Fruit fly (Drosophila melanogaster) whole organism, embryonic: ENCODE results near the gene CG11279.

Experiments used
- Aef1 ChIP-seq: fragments of 200-800 bp; sonication (Bioruptor generic); IDR thresholded peaks from 3 replicates; pipeline ENCODE4 v1.3.6; 2022; ENCODE audit warnings: missing biosample characterization, missing genetic modification characterization
- Bteb2 ChIP-seq: fragments of 200-800 bp; sonication (Bioruptor generic); optimal IDR thresholded peaks from 2 replicates; lab custom pipeline; 2016; ENCODE audit warnings: missing biosample characterization, missing genetic modification characterization
- CG10565 ChIP-seq: fragments of 200-800 bp; sonication (Bioruptor generic); optimal IDR thresholded peaks from 3 replicates; lab custom pipeline; 2016; ENCODE audit warnings: missing biosample characterization, mild to moderate bottlenecking, missing genetic modification characterization
- CG13287 ChIP-seq: fragments of 200-800 bp; sonication (Bioruptor generic); IDR thresholded peaks from 2 replicates; pipeline ENCODE4 v1.3.6; 2022; ENCODE audit warnings: missing biosample characterization, missing genetic modification characterization; ENCODE audit not compliant: partially characterized antibody
- CG1647 ChIP-seq: fragments of 200-800 bp; sonication (Bioruptor generic); optimal IDR thresholded peaks from 3 replicates; lab custom pipeline; 2016; ENCODE audit warnings: missing biosample characterization, missing genetic modification characterization
- CG2116 ChIP-seq: fragments of 200-800 bp; sonication (Bioruptor generic); optimal IDR thresholded peaks from 3 replicates; lab custom pipeline; 2018; ENCODE audit warnings: missing biosample characterization, mild to moderate bottlenecking, missing genetic modification characterization
- CG30431 ChIP-seq: fragments of 200-800 bp; sonication (Bioruptor generic); optimal IDR thresholded peaks from 2 replicates; lab custom pipeline; 2017; ENCODE audit warnings: missing biosample characterization, missing genetic modification characterization
- CG3847 ChIP-seq: fragments of 200-800 bp; sonication (Bioruptor generic); IDR thresholded peaks from 2 replicates; pipeline ENCODE4 v1.3.6; 2022; ENCODE audit warnings: missing biosample characterization, missing genetic modification characterization
- CG42726 ChIP-seq: fragments of 200-800 bp; sonication (Bioruptor generic); IDR thresholded peaks from 2 replicates; pipeline ENCODE4 v1.3.6; 2022; ENCODE audit warnings: missing biosample characterization, missing genetic modification characterization; ENCODE audit not compliant: partially characterized antibody
- CG4854 ChIP-seq: fragments of 200-800 bp; sonication (Bioruptor generic); optimal IDR thresholded peaks from 2 replicates; lab custom pipeline; 2016; ENCODE audit warnings: missing biosample characterization, missing genetic modification characterization, inconsistent platforms
- CG6683 ChIP-seq: fragments of 200-800 bp; sonication (Bioruptor generic); optimal IDR thresholded peaks from 2 replicates; lab custom pipeline; 2017; ENCODE audit warnings: missing biosample characterization, mild to moderate bottlenecking, missing genetic modification characterization, missing genetic modification reagents
- CG6791 ChIP-seq: fragments of 200-800 bp; sonication (Bioruptor generic); IDR thresholded peaks from 3 replicates; pipeline ENCODE4 v1.3.6; 2022; ENCODE audit warnings: missing biosample characterization, missing genetic modification characterization; ENCODE audit not compliant: partially characterized antibody
- CG8359 ChIP-seq: fragments of 200-800 bp; sonication (Bioruptor generic); optimal IDR thresholded peaks from 2 replicates; lab custom pipeline; 2017; ENCODE audit warnings: missing biosample characterization, mild to moderate bottlenecking, missing genetic modification characterization, borderline replicate concordance
- CHES-1-like ChIP-seq: fragments of 200-800 bp; sonication (Bioruptor generic); optimal IDR thresholded peaks from 2 replicates; lab custom pipeline; 2016; ENCODE audit warnings: missing biosample characterization, missing genetic modification characterization
- CkIIα-i1 ChIP-seq: fragments of 200-800 bp; sonication (Bioruptor generic); IDR thresholded peaks from 2 replicates; pipeline ENCODE4 v1.3.6; 2022; ENCODE audit warnings: missing biosample characterization, missing genetic modification characterization
- Eip74EF ChIP-seq, 2 experiments: fragments of 200-800 bp in 1 of 2; fragments of >200 bp in 1 of 2; sonication (Bioruptor generic) in 1 of 2; optimal IDR thresholded peaks; 2 replicates each; lab custom pipeline; 2017 to 2019; ENCODE audit warnings: missing biosample characterization in 2 of 2, missing genetic modification characterization in 2 of 2, mild to moderate bottlenecking in 1 of 2, moderate library complexity in 1 of 2
- Hr78 ChIP-seq, 2 experiments: fragments of 200-800 bp in 1 of 2; fragments of >200 bp in 1 of 2; sonication (Bioruptor generic) in 1 of 2; optimal IDR thresholded peaks; 2 replicates each; lab custom pipeline; 2017 to 2019; ENCODE audit warnings: missing biosample characterization in 2 of 2, missing genetic modification characterization in 2 of 2, mild to moderate bottlenecking in 1 of 2, moderate library complexity in 1 of 2
- Jarid2 ChIP-seq: fragments of 200-800 bp; sonication (Bioruptor generic); optimal IDR thresholded peaks from 3 replicates; lab custom pipeline; 2017; ENCODE audit warnings: mild to moderate bottlenecking, missing biosample characterization, missing genetic modification reagents, missing genetic modification characterization
- MBD-R2 ChIP-seq: fragments of 200-800 bp; sonication (Bioruptor generic); IDR thresholded peaks from 2 replicates; pipeline ENCODE4 v1.3.6; 2022; ENCODE audit warnings: missing biosample characterization, missing genetic modification characterization
- MESR4 ChIP-seq: fragments of 200-800 bp; sonication (Bioruptor generic); optimal IDR thresholded peaks from 2 replicates; lab custom pipeline; 2018; ENCODE audit warnings: missing biosample characterization, mild to moderate bottlenecking, missing genetic modification characterization, moderate library complexity
- Neu2 ChIP-seq: fragments of 200-800 bp; sonication (Bioruptor generic); optimal IDR thresholded peaks from 3 replicates; lab custom pipeline; 2016; ENCODE audit warnings: missing biosample characterization, missing genetic modification characterization, borderline replicate concordance
- Nf-YB ChIP-seq: fragments of 200-800 bp; sonication (Bioruptor generic); optimal IDR thresholded peaks from 3 replicates; lab custom pipeline; 2019; ENCODE audit warnings: missing biosample characterization, mild to moderate bottlenecking, missing genetic modification characterization, moderate library complexity
- Oaz ChIP-seq: fragments of 200-800 bp; sonication (Bioruptor generic); IDR thresholded peaks from 2 replicates; pipeline ENCODE4 v1.3.6; 2022; ENCODE audit warnings: missing biosample characterization, missing genetic modification characterization
- Sry-δ ChIP-seq: fragments of 200-800 bp; sonication (Bioruptor generic); optimal IDR thresholded peaks from 2 replicates; lab custom pipeline; 2016; ENCODE audit warnings: missing biosample characterization, missing genetic modification characterization
- Xrp1 ChIP-seq: fragments of 200-800 bp; sonication (Bioruptor generic); IDR thresholded peaks from 2 replicates; pipeline ENCODE4 v1.3.6; 2022; ENCODE audit warnings: missing biosample characterization, missing genetic modification characterization
- ab ChIP-seq: fragments of 200-800 bp; sonication (Bioruptor generic); optimal IDR thresholded peaks from 2 replicates; lab custom pipeline; 2016; ENCODE audit warnings: missing biosample characterization, missing genetic modification characterization
- amos ChIP-seq: fragments of 200-800 bp; sonication (Bioruptor generic); IDR thresholded peaks from 2 replicates; pipeline ENCODE4 v1.3.6; 2022; ENCODE audit warnings: missing biosample characterization, missing genetic modification characterization; ENCODE audit not compliant: partially characterized antibody
- crc ChIP-seq: fragments of 200-800 bp; sonication (Bioruptor generic); optimal IDR thresholded peaks from 2 replicates; lab custom pipeline; 2016; ENCODE audit warnings: missing biosample characterization, missing genetic modification characterization
- dmrt99B ChIP-seq: fragments of 200-800 bp; sonication (Bioruptor generic); optimal IDR thresholded peaks from 2 replicates; lab custom pipeline; 2018; ENCODE audit warnings: missing biosample characterization, mild to moderate bottlenecking, missing genetic modification characterization, moderate library complexity
- exex ChIP-seq: fragments of 200-800 bp; sonication (Bioruptor generic); optimal IDR thresholded peaks from 4 replicates; lab custom pipeline; 2018; ENCODE audit warnings: missing biosample characterization, mild to moderate bottlenecking, missing genetic modification characterization, moderate library complexity
- fd96Cb ChIP-seq: fragments of 200-800 bp; sonication (Bioruptor generic); optimal IDR thresholded peaks from 2 replicates; lab custom pipeline; 2018; ENCODE audit warnings: missing biosample characterization, mild to moderate bottlenecking, missing genetic modification characterization, moderate library complexity
- mirr ChIP-seq: fragments of 200-800 bp; sonication (Bioruptor generic); optimal IDR thresholded peaks from 3 replicates; lab custom pipeline; 2018; ENCODE audit warnings: missing biosample characterization, mild to moderate bottlenecking, missing genetic modification characterization
- nerfin-1 ChIP-seq: fragments of 200-800 bp; sonication (Bioruptor generic); optimal IDR thresholded peaks from 3 replicates; lab custom pipeline; 2019; ENCODE audit warnings: missing biosample characterization, mild to moderate bottlenecking, missing genetic modification characterization, moderate library complexity
- nmo ChIP-seq: fragments of 200-800 bp; sonication (Bioruptor generic); optimal IDR thresholded peaks from 2 replicates; lab custom pipeline; 2018; ENCODE audit warnings: missing biosample characterization, mild to moderate bottlenecking, missing genetic modification characterization, moderate library complexity
- odd ChIP-seq: fragments of 200-800 bp; sonication (Bioruptor generic); optimal IDR thresholded peaks from 2 replicates; lab custom pipeline; 2017; ENCODE audit warnings: missing biosample characterization, mild to moderate bottlenecking, missing genetic modification characterization
- otp ChIP-seq: fragments of 200-800 bp; sonication (Bioruptor generic); IDR thresholded peaks from 3 replicates; pipeline ENCODE4, ENCODE4 v1.3.6; 2022; ENCODE audit warnings: missing biosample characterization, missing genetic modification characterization
- p53 ChIP-seq: fragments of 200-800 bp; sonication (Bioruptor generic); optimal IDR thresholded peaks from 2 replicates; lab custom pipeline; 2016; ENCODE audit warnings: missing biosample characterization, missing genetic modification characterization
- pan ChIP-seq, 4 experiments: fragments of >200 bp in 3 of 4; fragments of 200-800 bp in 1 of 4; sonication (Bioruptor generic) in 1 of 4; optimal IDR thresholded peaks in 3 of 4; IDR thresholded peaks in 1 of 4; 2 replicates each; pipeline versions ENCODE4 v1.3.6 to Lab custom; 2017 to 2022; ENCODE audit warnings: missing biosample characterization in 2 of 4, missing genetic modification characterization in 2 of 4, mixed read lengths in 1 of 4
- psq ChIP-seq: fragments of 200-800 bp; sonication (Bioruptor generic); optimal IDR thresholded peaks from 2 replicates; lab custom pipeline; 2017; ENCODE audit warnings: missing biosample characterization, missing genetic modification characterization
- ro ChIP-seq: fragments of 200-800 bp; sonication (Bioruptor generic); IDR thresholded peaks from 2 replicates; pipeline ENCODE4 v1.3.6; 2022; ENCODE audit warnings: missing biosample characterization, missing genetic modification characterization
- sd ChIP-seq: fragments of 200-800 bp; sonication (Bioruptor generic); optimal IDR thresholded peaks from 3 replicates; lab custom pipeline; 2018; ENCODE audit warnings: missing biosample characterization, mild to moderate bottlenecking, missing genetic modification characterization, moderate library complexity
- slou ChIP-seq: fragments of 200-800 bp; sonication (Bioruptor generic); optimal IDR thresholded peaks from 3 replicates; lab custom pipeline; 2016; ENCODE audit warnings: missing biosample characterization, missing genetic modification characterization
- stc ChIP-seq: fragments of 200-800 bp; sonication (Bioruptor generic); IDR thresholded peaks from 2 replicates; pipeline ENCODE4 v1.3.6; 2022; ENCODE audit warnings: missing biosample characterization, missing genetic modification characterization
- tgo ChIP-seq: fragments of 200-800 bp; sonication (Bioruptor generic); IDR thresholded peaks from 3 replicates; pipeline ENCODE4 v1.3.6; 2022; ENCODE audit warnings: missing biosample characterization, missing genetic modification characterization
- tna ChIP-seq: fragments of 200-800 bp; sonication (Bioruptor generic); IDR thresholded peaks from 2 replicates; pipeline ENCODE4 v1.3.6; 2022; ENCODE audit warnings: missing biosample characterization, missing genetic modification characterization; ENCODE audit not compliant: partially characterized antibody
- toy ChIP-seq: fragments of 200-800 bp; sonication (Bioruptor generic); IDR thresholded peaks from 2 replicates; pipeline ENCODE4 v1.3.6; 2022; ENCODE audit warnings: missing biosample characterization, missing genetic modification characterization
- vfl ChIP-seq: fragments of 200-800 bp; sonication (Bioruptor generic); optimal IDR thresholded peaks from 2 replicates; lab custom pipeline; 2016; ENCODE audit warnings: missing biosample characterization, missing genetic modification characterization

The CG11279 gene

dm6 chr3L:13041292-13042067 lies 5.3 kb upstream of the CG11279 start, which contains the start of gene RpS4 (continued):
- TF ChIP-seq exex (tag; lab: Kevin White, UChicago), result peak; percentile 63
- peak; percentile 82 for TF ChIP-seq CG30431 (GFP tag; lab: Kevin White, UChicago)
- peak; percentile 86 for TF ChIP-seq CHES-1-like
- peak; percentile 54 for TF ChIP-seq fd96Cb (tag; lab: Kevin White, UChicago)
- TF ChIP-seq stc (GFP tag; lab: Robert Waterston, UW), result peak; percentile 84
- TF ChIP-seq tgo (GFP tag; lab: Robert Waterston, UW), result peak; percentile 78
- peak; percentile 85 for TF ChIP-seq CG3847 (GFP tag; lab: Robert Waterston, UW)
- TF ChIP-seq MESR4 (GFP tag; lab: Kevin White, UChicago), result peak; percentile 100
- TF ChIP-seq Sry-δ, result peak; percentile 54
- TF ChIP-seq crc (GFP tag; lab: Kevin White, UChicago), result peak; percentile 72
- peak; percentile 31 for TF ChIP-seq sd (tag; lab: Kevin White, UChicago)
- peak; percentile 81 for TF ChIP-seq CG4854 (GFP tag; lab: Kevin White, UChicago)
- TF ChIP-seq CG6683 (GFP tag; lab: Kevin White, UChicago), result peak; percentile 83
- TF ChIP-seq nmo (GFP tag; lab: Kevin White, UChicago), result peak; percentile 68
- TF ChIP-seq Hr78 (GFP tag; optimal IDR thresholded peaks at IDR 0.05; lab: Kevin White, UChicago), result peak in 1 of 2 experiments; percentile 28
- peak; percentile 78 for TF ChIP-seq dmrt99B (tag; lab: Kevin White, UChicago)
- TF ChIP-seq CG10565, result no peak
- peak; percentile 80 for TF ChIP-seq nerfin-1 (tag; lab: Kevin White, UChicago)
- TF ChIP-seq ab (GFP tag; lab: Kevin White, UChicago), result peak; percentile 60
- TF ChIP-seq odd (GFP tag; lab: Kevin White, UChicago), result peak; percentile 98
- TF ChIP-seq Neu2 (GFP tag; lab: Kevin White, UChicago), result peak; percentile 65
- peak; percentile 68 for TF ChIP-seq Nf-YB (GFP tag; lab: Kevin White, UChicago)
- TF ChIP-seq CkIIα-i1 (GFP tag; lab: Robert Waterston, UW), result peak; percentile 66
- peak in 1 of 2 experiments; percentile 74 for TF ChIP-seq Eip74EF (GFP tag; optimal IDR thresholded peaks at IDR 0.05; lab: Kevin White, UChicago)
- peak; percentile 92 for TF ChIP-seq otp
- TF ChIP-seq vfl, result peak; percentile 82
- TF ChIP-seq CG1647, result peak; percentile 74
- peak; percentile 72; the same call in 1 of the 2 replicates for TF ChIP-seq toy (GFP tag; lab: Robert Waterston, UW)

dm6 chr3L:13044335-13044814 lies 2.4 kb upstream of the CG11279 start, which contains the start of gene Syx13:
Syx13 (plus strand) TSS chr3L:13044434.
- TF ChIP-seq slou (GFP tag; lab: Kevin White, UChicago), result no peak
- TF ChIP-seq psq (GFP tag; lab: Kevin White, UChicago), result no peak
- peak; percentile 79 for TF ChIP-seq amos (GFP tag; lab: Robert Waterston, UW)
- peak; percentile 39; the same call in 2 of the 3 replicates for TF ChIP-seq Aef1 (GFP tag; lab: Robert Waterston, UW)
- TF ChIP-seq MBD-R2, result peak; percentile 81
- no peak for TF ChIP-seq CG8359
- no peak for TF ChIP-seq p53
- no peak for TF ChIP-seq Xrp1 (GFP tag; lab: Robert Waterston, UW)
- peak; percentile 79 for TF ChIP-seq CG13287 (GFP tag; lab: Robert Waterston, UW)
- TF ChIP-seq tna (GFP tag; lab: Robert Waterston, UW), result peak; percentile 72
- peak; percentile 77 for TF ChIP-seq CG42726
- peak; percentile 75 for TF ChIP-seq CG2116 (GFP tag; lab: Kevin White, UChicago)
- no peak for TF ChIP-seq ro
- TF ChIP-seq Jarid2 (GFP tag; lab: Kevin White, UChicago), result peak; percentile 41
- no peak for TF ChIP-seq Oaz
- TF ChIP-seq mirr (GFP tag; lab: Kevin White, UChicago), result peak; percentile 24
- TF ChIP-seq Bteb2 (GFP tag; lab: Kevin White, UChicago), result no peak
- no peak for TF ChIP-seq pan (optimal IDR thresholded peaks at IDR 0.05; lab: Kevin White, UChicago)
- no peak for TF ChIP-seq pan (GFP tag; optimal IDR thresholded peaks at IDR 0.05 in 1 of 2, IDR thresholded peaks at IDR 0.05 in 1 of 2)
- peak; percentile 73 for TF ChIP-seq CG6791 (GFP tag; lab: Robert Waterston, UW)
